Fruit fly (Drosophila melanogaster): ENCODE results near the gene CG13369.

dm6 chrX:581825-582224, 41.4 kb upstream of the CG13369 start, which contains the start of gene vnd:
- TF ChIP-seq ttk (optimal IDR thresholded peaks at IDR 0.05) (no peak), insv (optimal IDR thresholded peaks at IDR 0.05) (no peak), h (optimal IDR thresholded peaks at IDR 0.05) (no peak), psq (optimal IDR thresholded peaks at IDR 0.05) (no peak)
